Worm (Caenorhabditis elegans) whole organism, early embryonic: Measurements from ENCODE around the gene Y42A5A.5.
"Not testable (repeated sequence)": the region's sequence is repeated elsewhere in the genome, so short reads cannot be mapped to it uniquely, and the experiment has no call there.

Experiments used
- F13C5.2 ChIP-seq: sonication (generic microtip); optimal IDR thresholded peaks from 2 replicates; lab custom pipeline; 2017; ENCODE audit warnings: mild to moderate bottlenecking, missing genetic modification characterization, inconsistent platforms, missing compliant biosample characterization
- ama-1 ChIP-seq: fragments of 150-350 bp; optimal IDR thresholded peaks from 2 replicates; lab custom pipeline; 2014
- flt-1 ChIP-seq: fragments of 200-800 bp; sonication (Bioruptor generic); IDR thresholded peaks from 2 replicates; pipeline ENCODE4 v1.3.6; 2022; ENCODE audit warnings: missing genetic modification characterization, missing compliant biosample characterization
- sea-1 ChIP-seq: fragments of 200-800 bp; sonication (Bioruptor generic); conservative IDR thresholded peaks from 2 replicates; pipeline ENCODE4 v1.3.6; 2022; ENCODE audit warnings: missing genetic modification characterization, missing compliant biosample characterization

DNA sequence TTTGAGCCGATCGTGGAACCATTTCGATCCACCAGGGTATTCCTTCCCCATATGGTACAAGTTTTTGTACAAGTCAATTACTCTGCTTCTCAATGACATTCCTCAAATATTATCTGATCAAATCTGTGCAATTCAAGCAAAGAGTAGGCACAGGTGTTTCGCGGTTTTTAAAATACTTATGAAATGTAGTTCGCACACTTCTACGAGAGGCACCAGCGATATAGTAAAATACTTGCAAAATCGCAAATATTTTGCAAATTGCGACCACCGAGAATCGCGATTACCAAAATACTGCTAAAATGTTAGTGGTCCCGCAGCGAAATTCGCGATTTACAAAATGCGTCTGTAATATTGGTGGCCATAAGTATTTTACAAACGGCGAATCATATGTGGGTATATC, at the start of gene Y42A5A.5:
- not testable (repeated sequence) for TF ChIP-seq sea-1 (GFP tag; lab: Robert Waterston, UW); F13C5.2 (tag; lab: Kevin White, UChicago); ama-1 (lab: Kevin White, UChicago); flt-1 (GFP tag; lab: Robert Waterston, UW)
